Worm (Caenorhabditis elegans) whole organism, L4 larva: ENCODE results near the gene mrpl-32.
A peak's percentile ranks its signal among the peaks of the same experiment; 100 is the strongest.

Source experiments
- D1046.2 ChIP-seq: fragments of 200-800 bp; sonication (Bioruptor generic); IDR thresholded peaks from 2 replicates; pipeline ENCODE4 v1.3.6; 2022; ENCODE audit warnings: missing genetic modification characterization, missing compliant biosample characterization
- F10B5.3 ChIP-seq: sonication (generic microtip); optimal IDR thresholded peaks from 2 replicates; lab custom pipeline; 2016; ENCODE audit warnings: mild to moderate bottlenecking, missing genetic modification characterization, missing compliant biosample characterization
- F26F4.8 ChIP-seq: fragments of 200-800 bp; sonication (Bioruptor generic); conservative IDR thresholded peaks from 2 replicates; pipeline ENCODE4 v1.3.6; 2022; ENCODE audit warnings: missing genetic modification characterization, missing compliant biosample characterization
- F49E8.2 ChIP-seq: sonication (generic microtip); optimal IDR thresholded peaks from 2 replicates; lab custom pipeline; 2016; ENCODE audit warnings: missing compliant biosample characterization, mild to moderate bottlenecking, missing genetic modification characterization, borderline replicate concordance
- R02D3.7 ChIP-seq: fragments of 150-350 bp; sonication (generic microtip); optimal IDR thresholded peaks from 3 replicates; lab custom pipeline; 2014; ENCODE audit warnings: missing biosample characterization, missing genetic modification characterization
- T20F7.1 ChIP-seq: fragments of 200-800 bp; sonication (Bioruptor generic); optimal IDR thresholded peaks from 2 replicates; lab custom pipeline; 2018; ENCODE audit warnings: mild to moderate bottlenecking, missing genetic modification characterization, missing compliant biosample characterization
- Y105C5A.15 ChIP-seq: fragments of 200-800 bp; sonication (Bioruptor generic); IDR thresholded peaks from 2 replicates; pipeline ENCODE4 v1.3.6; 2022; ENCODE audit warnings: missing genetic modification characterization, missing compliant biosample characterization
- Y75B8A.6 ChIP-seq: fragments of 200-800 bp; sonication (Bioruptor generic); IDR thresholded peaks from 2 replicates; pipeline ENCODE4 v1.3.6; 2022; ENCODE audit warnings: missing genetic modification reagents, missing genetic modification characterization, missing compliant biosample characterization
- ZK546.5 ChIP-seq, 2 experiments: sonication (generic microtip); optimal IDR thresholded peaks; 2 replicates each; lab custom pipeline; 2017; ENCODE audit warnings: missing biosample characterization in 2 of 2, missing genetic modification characterization in 2 of 2
- aly-2 ChIP-seq: sonication (generic microtip); optimal IDR thresholded peaks from 2 replicates; lab custom pipeline; 2018; ENCODE audit warnings: missing biosample characterization, missing genetic modification characterization
- ama-1 ChIP-seq: fragments of 150-350 bp; optimal IDR thresholded peaks from 2 replicates; lab custom pipeline; 2014; ENCODE audit warnings: inconsistent platforms, mixed read lengths
- arid-1 ChIP-seq: fragments of 200-800 bp; sonication (Bioruptor generic); conservative IDR thresholded peaks from 2 replicates; pipeline ENCODE4 v1.3.6; 2022; ENCODE audit warnings: missing genetic modification reagents, missing genetic modification characterization, missing compliant biosample characterization
- attf-4 ChIP-seq: sonication (generic microtip); optimal IDR thresholded peaks from 3 replicates; lab custom pipeline; 2017; ENCODE audit warnings: missing biosample characterization, missing genetic modification characterization
- ceh-28 ChIP-seq: fragments of 150-350 bp; optimal IDR thresholded peaks from 2 replicates; lab custom pipeline; 2014; ENCODE audit warnings: missing biosample characterization, missing genetic modification reagents, missing genetic modification characterization
- ceh-32 ChIP-seq: sonication (generic microtip); optimal IDR thresholded peaks from 2 replicates; lab custom pipeline; 2016; ENCODE audit warnings: mild to moderate bottlenecking, missing genetic modification characterization, missing compliant biosample characterization; ENCODE audit not compliant: poor library complexity
- ceh-62 ChIP-seq: sonication (generic microtip); optimal IDR thresholded peaks from 2 replicates; lab custom pipeline; 2017; ENCODE audit warnings: missing biosample characterization, missing genetic modification characterization
- ceh-82 ChIP-seq: sonication (generic microtip); optimal IDR thresholded peaks from 2 replicates; lab custom pipeline; 2017; ENCODE audit warnings: missing biosample characterization, missing genetic modification characterization
- daf-16 ChIP-seq, 3 experiments: sonication (generic microtip); optimal IDR thresholded peaks; 2 replicates each; lab custom pipeline; 2016 to 2017; ENCODE audit warnings: missing genetic modification characterization in 3 of 3, missing genetic modification reagents in 3 of 3, mild to moderate bottlenecking in 2 of 3, missing compliant biosample characterization in 2 of 3, missing biosample characterization in 1 of 3, moderate library complexity in 1 of 3
- daf-8 ChIP-seq: fragments of 200-800 bp; sonication (Bioruptor generic); IDR thresholded peaks from 2 replicates; pipeline ENCODE4 v1.3.6; 2022; ENCODE audit warnings: missing genetic modification characterization, missing compliant biosample characterization
- dmd-6 ChIP-seq: fragments of 200-800 bp; sonication (Bioruptor generic); IDR thresholded peaks from 2 replicates; pipeline ENCODE4 v1.3.6; 2022; ENCODE audit warnings: missing genetic modification reagents, missing genetic modification characterization, missing compliant biosample characterization
- dmd-9 ChIP-seq: fragments of 200-800 bp; sonication (Bioruptor generic); IDR thresholded peaks from 2 replicates; pipeline ENCODE4 v1.3.6; 2022; ENCODE audit warnings: missing genetic modification reagents, missing genetic modification characterization, missing compliant biosample characterization
- dpl-1 ChIP-seq: fragments of 150-350 bp; optimal IDR thresholded peaks from 2 replicates; lab custom pipeline; 2014; ENCODE audit warnings: missing biosample characterization, missing genetic modification reagents, missing genetic modification characterization
- dve-1 ChIP-seq: sonication (generic microtip); optimal IDR thresholded peaks from 2 replicates; lab custom pipeline; 2017; ENCODE audit warnings: antibody characterized with exemption, mild to moderate bottlenecking, missing genetic modification characterization, missing compliant biosample characterization; ENCODE audit not compliant: insufficient read depth
- egl-27 ChIP-seq: sonication (generic microtip); optimal IDR thresholded peaks from 3 replicates; lab custom pipeline; 2017; ENCODE audit warnings: missing biosample characterization, missing genetic modification reagents, missing genetic modification characterization
- fkh-10 ChIP-seq: fragments of 150-350 bp; optimal IDR thresholded peaks from 2 replicates; lab custom pipeline; 2014; ENCODE audit warnings: missing biosample characterization, missing genetic modification reagents, missing genetic modification characterization
- hlh-30 ChIP-seq: sonication (generic microtip); optimal IDR thresholded peaks from 2 replicates; lab custom pipeline; 2017; ENCODE audit warnings: antibody characterized with exemption, mild to moderate bottlenecking, missing genetic modification characterization, missing compliant biosample characterization; ENCODE audit not compliant: insufficient read depth
- lim-7 ChIP-seq: fragments of 200-800 bp; sonication (Bioruptor generic); IDR thresholded peaks from 2 replicates; pipeline ENCODE4 v1.3.6; 2022; ENCODE audit warnings: missing genetic modification characterization, missing compliant biosample characterization
- lin-1 ChIP-seq: fragments of 200-800 bp; sonication (Bioruptor generic); IDR thresholded peaks from 2 replicates; pipeline ENCODE4 v1.3.6; 2022; ENCODE audit warnings: missing genetic modification reagents, missing genetic modification characterization, missing compliant biosample characterization
- mep-1 ChIP-seq: fragments of 150-350 bp; sonication (generic microtip); optimal IDR thresholded peaks from 3 replicates; lab custom pipeline; 2014; ENCODE audit warnings: missing biosample characterization, missing genetic modification characterization
- mxl-3 ChIP-seq: fragments of 200-800 bp; sonication (Bioruptor generic); optimal IDR thresholded peaks from 2 replicates; lab custom pipeline; 2018; ENCODE audit warnings: mild to moderate bottlenecking, missing genetic modification characterization, missing compliant biosample characterization
- nhr-11 ChIP-seq: fragments of 150-350 bp; optimal IDR thresholded peaks from 2 replicates; lab custom pipeline; 2014; ENCODE audit warnings: missing biosample characterization, missing genetic modification characterization
- nhr-111 ChIP-seq: fragments of 200-800 bp; sonication (Bioruptor generic); optimal IDR thresholded peaks from 2 replicates; lab custom pipeline; 2018; ENCODE audit warnings: mild to moderate bottlenecking, missing genetic modification characterization, missing compliant biosample characterization
- nhr-25 ChIP-seq: sonication (generic microtip); optimal IDR thresholded peaks from 2 replicates; lab custom pipeline; 2017; ENCODE audit warnings: missing genetic modification characterization, mild to moderate bottlenecking, missing compliant biosample characterization, antibody characterized with exemption, moderate library complexity, borderline replicate concordance; ENCODE audit not compliant: insufficient read depth
- nhr-41 ChIP-seq: fragments of 200-800 bp; sonication (Bioruptor generic); IDR thresholded peaks from 2 replicates; pipeline ENCODE4 v1.3.6; 2022; ENCODE audit warnings: missing genetic modification reagents, missing genetic modification characterization, missing compliant biosample characterization
- nhr-77 ChIP-seq: fragments of 150-350 bp; optimal IDR thresholded peaks from 2 replicates; lab custom pipeline; 2014; ENCODE audit warnings: missing biosample characterization, missing genetic modification characterization
- pha-4 ChIP-seq, 2 experiments: fragments of 150-350 bp in 1 of 2; fragments of 200-800 bp in 1 of 2; sonication (Bioruptor generic) in 1 of 2; IDR thresholded peaks in 1 of 2; optimal IDR thresholded peaks in 1 of 2; 2 replicates each; pipeline versions ENCODE4 v1.3.6 to Lab custom; 2014 to 2022; ENCODE audit warnings: missing genetic modification characterization in 2 of 2, missing genetic modification reagents in 2 of 2, missing biosample characterization in 1 of 2, missing compliant biosample characterization in 1 of 2
- php-3 ChIP-seq: fragments of 200-800 bp; sonication (Bioruptor generic); IDR thresholded peaks from 2 replicates; pipeline ENCODE4 v1.3.6; 2022; ENCODE audit warnings: missing genetic modification reagents, missing genetic modification characterization, missing compliant biosample characterization
- sdz-12 ChIP-seq: fragments of 200-800 bp; sonication (Bioruptor generic); optimal IDR thresholded peaks from 2 replicates; lab custom pipeline; 2018; ENCODE audit warnings: mild to moderate bottlenecking, missing genetic modification characterization, missing compliant biosample characterization
- set-16 ChIP-seq: fragments of 200-800 bp; sonication (Bioruptor generic); IDR thresholded peaks from 2 replicates; pipeline ENCODE4 v1.3.6; 2022; ENCODE audit warnings: missing genetic modification reagents, missing genetic modification characterization, missing compliant biosample characterization
- snpc-1.2 ChIP-seq: fragments of 200-800 bp; sonication (Bioruptor generic); IDR thresholded peaks from 2 replicates; pipeline ENCODE4 v1.3.6; 2022; ENCODE audit warnings: missing genetic modification reagents, missing genetic modification characterization, missing compliant biosample characterization
- spr-3 ChIP-seq: fragments of 200-800 bp; sonication (Bioruptor generic); optimal IDR thresholded peaks from 2 replicates; lab custom pipeline; 2018; ENCODE audit warnings: mild to moderate bottlenecking, missing genetic modification characterization, missing compliant biosample characterization
- unc-62 ChIP-seq, 3 experiments: fragments of 150-350 bp in 1 of 3; sonication (generic microtip); optimal IDR thresholded peaks in 2 of 3; peaks in 1 of 3; 1 replicate in 1 of 3; 2 replicates in 2 of 3; lab custom pipeline; 2014 to 2017; ENCODE audit warnings: missing biosample characterization in 3 of 3, missing genetic modification characterization in 3 of 3, missing genetic modification reagents in 3 of 3, missing genotype in 1 of 3
- vab-7 ChIP-seq: fragments of 200-800 bp; sonication (Bioruptor generic); IDR thresholded peaks from 2 replicates; pipeline ENCODE4 v1.3.6; 2022; ENCODE audit warnings: missing genetic modification reagents, missing genetic modification characterization, missing compliant biosample characterization
- zip-2 ChIP-seq: fragments of 150-350 bp; optimal IDR thresholded peaks from 2 replicates; lab custom pipeline; 2014; ENCODE audit warnings: missing biosample characterization, missing genetic modification characterization

Gene mrpl-32

DNA sequence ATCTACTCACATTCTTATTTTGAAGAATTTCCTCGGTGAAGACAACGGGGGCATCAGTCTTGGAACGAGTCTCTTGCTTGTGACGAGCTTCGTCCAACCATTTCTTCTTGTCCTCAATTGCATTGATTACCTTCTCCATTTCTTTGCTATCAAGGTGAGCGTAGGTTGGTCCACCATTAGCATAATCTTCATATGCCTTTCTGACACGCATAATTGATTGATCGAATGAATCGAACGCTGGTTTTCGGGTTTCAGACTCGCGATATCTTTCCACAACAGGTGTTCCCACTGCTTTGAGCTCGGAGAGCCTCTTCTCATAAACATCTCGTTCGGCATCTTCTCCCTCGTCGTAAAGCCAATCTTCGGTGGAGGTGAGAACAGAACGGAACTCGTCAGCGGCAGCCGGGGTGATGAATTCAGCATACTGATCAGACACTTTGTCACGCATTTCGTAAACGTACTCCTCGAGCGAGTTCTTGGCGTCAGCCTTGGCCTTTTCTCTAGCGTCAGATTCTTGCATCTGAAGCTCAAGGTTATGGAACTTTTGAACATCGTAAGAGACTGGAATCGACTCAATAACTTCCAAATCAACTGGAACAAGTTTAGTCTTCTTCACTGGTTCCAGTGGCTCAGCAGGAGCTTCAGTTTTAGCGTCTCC, 5.0 kb upstream of the mrpl-32 start (continued):
- TF ChIP-seq daf-16 (GFP tag; optimal IDR thresholded peaks at IDR 0.05; lab: Kevin White, UChicago) (no peak), daf-16 (tag; optimal IDR thresholded peaks at IDR 0.05; lab: Kevin White, UChicago) (peak; percentile 18), mxl-3 (no peak), T20F7.1 (no peak), sdz-12 (no peak), ceh-82 (no peak), fkh-10 (GFP tag; lab: Kevin White, UChicago) (no peak)
- TF ChIP-seq, all 104 proteins: peak for 5

ce11 chrIII:8446061-8446460, 3.5 kb upstream of the mrpl-32 start:
- TF ChIP-seq nhr-11 (tag; lab: Kevin White, UChicago) (no peak), nhr-77 (tag; lab: Kevin White, UChicago) (no peak), dpl-1 (no peak), attf-4 (tag; lab: Kevin White, UChicago) (no peak), aly-2 (tag; lab: Kevin White, UChicago) (no peak), lim-7 (GFP tag; lab: Robert Waterston, UW) (peak; percentile 63), nhr-111 (no peak), lin-1 (GFP tag; lab: Robert Waterston, UW) (0 out of 2 replicates have a peak, but pooled peaks have one; percentile 29), zip-2 (tag; lab: Kevin White, UChicago) (no peak), snpc-1.2 (GFP tag; lab: Robert Waterston, UW) (0 out of 2 replicates have a peak, but pooled peaks have one; percentile 21), dmd-9 (no peak), spr-3 (GFP tag; lab: Kevin White, UChicago) (no peak), ceh-32 (tag; lab: Kevin White, UChicago) (no peak), nhr-25 (tag; lab: Kevin White, UChicago) (no peak), pha-4 (GFP tag; IDR thresholded peaks at IDR 0.05; lab: Robert Waterston, UW) (peak; percentile 34; the same call in 1 of the 2 replicates), pha-4 (tag; optimal IDR thresholded peaks at IDR 0.05; lab: Kevin White, UChicago) (no peak), hlh-30 (tag; lab: Kevin White, UChicago) (no peak), dmd-6 (GFP tag; lab: Robert Waterston, UW) (peak; percentile 6; the same call in 1 of the 2 replicates), nhr-41 (GFP tag; lab: Robert Waterston, UW) (no peak), ceh-62 (tag; lab: Kevin White, UChicago) (no peak), ceh-28 (tag; lab: Kevin White, UChicago) (no peak), F26F4.8 (GFP tag; lab: Robert Waterston, UW) (no peak), mep-1 (no peak), unc-62 (GFP tag; optimal IDR thresholded peaks at IDR 0.05 in 1 of 2; lab: Kevin White, UChicago) (no peak), unc-62 (tag; optimal IDR thresholded peaks at IDR 0.05; lab: Kevin White, UChicago) (no peak), F49E8.2 (tag; lab: Kevin White, UChicago) (no peak), Y75B8A.6 (GFP tag; lab: Robert Waterston, UW) (no peak), daf-8 (GFP tag; lab: Robert Waterston, UW) (no peak), ZK546.5 (tag; optimal IDR thresholded peaks at IDR 0.05; lab: Kevin White, UChicago) (no peak)
- TF ChIP-seq, all 104 proteins: peak for 5

DNA sequence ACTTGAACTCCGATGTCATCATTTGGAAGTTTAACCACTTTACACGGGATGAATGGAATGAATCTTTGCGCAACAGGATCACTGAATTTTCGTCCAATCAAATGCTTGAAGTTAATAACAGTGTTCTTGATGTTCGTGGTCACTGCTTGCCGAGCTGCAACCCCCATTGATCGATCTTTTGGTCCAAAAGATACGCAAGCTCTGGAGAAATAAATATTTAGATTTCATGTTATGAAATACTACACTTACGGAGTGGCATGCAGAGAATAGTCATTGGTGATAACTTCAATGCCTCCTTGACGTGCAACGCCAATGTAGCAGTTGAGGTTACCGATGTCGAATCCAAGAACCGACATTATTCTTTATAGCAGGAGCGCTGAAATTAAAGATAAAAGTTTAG, 3.0 kb upstream of the mrpl-32 start, which contains the start of gene hsp-110:
hsp-110 (minus strand) TSS at position 376 of the 400 bp plus-strand sequence.
- TF ChIP-seq egl-27 (tag; lab: Kevin White, UChicago) (no peak), arid-1 (GFP tag; lab: Robert Waterston, UW) (peak; percentile 21; the same call in 1 of the 2 replicates), vab-7 (GFP tag; lab: Robert Waterston, UW) (peak; percentile 25; the same call in 1 of the 2 replicates), D1046.2 (no peak), Y105C5A.15 (no peak), lim-7 (GFP tag; lab: Robert Waterston, UW) (peak; percentile 84), dmd-6 (GFP tag; lab: Robert Waterston, UW) (no peak), nhr-77 (tag; lab: Kevin White, UChicago) (no peak), set-16 (no peak), aly-2 (tag; lab: Kevin White, UChicago) (no peak), R02D3.7 (no peak), nhr-25 (tag; lab: Kevin White, UChicago) (no peak), pha-4 (GFP tag; IDR thresholded peaks at IDR 0.05; lab: Robert Waterston, UW) (no peak), pha-4 (tag; optimal IDR thresholded peaks at IDR 0.05; lab: Kevin White, UChicago) (no peak), F26F4.8 (GFP tag; lab: Robert Waterston, UW) (0 out of 2 replicates have a peak, but pooled peaks have one; percentile 6), zip-2 (tag; lab: Kevin White, UChicago) (no peak), sdz-12 (no peak), F10B5.3 (tag; lab: Kevin White, UChicago) (no peak), ama-1 (no peak), dve-1 (tag; lab: Kevin White, UChicago) (no peak), php-3 (GFP tag; lab: Robert Waterston, UW) (no peak)
